Fruit fly (Drosophila melanogaster): Measurements from ENCODE around the gene Nepl17.
A peak's percentile ranks its signal among the peaks of the same experiment; 100 is the strongest.

Gene Nepl17

DNA sequence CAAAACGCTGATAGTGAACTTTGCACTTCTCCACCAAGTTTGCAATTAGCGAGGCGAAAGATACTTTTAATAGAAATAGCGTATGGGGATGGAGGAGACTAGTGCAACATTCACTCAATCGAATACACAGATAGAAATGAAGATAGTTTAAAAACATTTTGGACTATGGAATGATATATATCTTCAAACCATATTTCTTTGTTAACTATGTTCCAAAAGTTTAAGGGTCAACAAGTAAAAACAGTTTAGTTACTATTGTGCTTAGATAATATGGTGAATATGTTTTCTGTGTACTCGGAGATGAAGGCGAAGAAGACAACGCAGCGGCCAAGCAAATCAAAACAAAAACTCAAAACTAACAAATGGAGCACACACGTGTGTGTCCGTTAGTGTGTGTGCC lies 31.5 kb downstream of the Nepl17 start (continued):
- TF ChIP-seq wor (GFP tag; IDR thresholded peaks at IDR 0.05): peak; percentile 49; the same call in 1 of the 2 replicates
- TF ChIP-seq CG11723 (GFP tag; optimal IDR thresholded peaks at IDR 0.05): no peak
- TF ChIP-seq CG5953 (GFP tag; IDR thresholded peaks at IDR 0.05): peak; percentile 54
- TF ChIP-seq pb (GFP tag; optimal IDR thresholded peaks at IDR 0.05): no peak
- TF ChIP-seq ara (GFP tag; IDR thresholded peaks at IDR 0.05): peak; percentile 69; the same call in 1 of the 2 replicates
- TF ChIP-seq bab2 (GFP tag; optimal IDR thresholded peaks at IDR 0.05): no peak
- TF ChIP-seq HLHmδ (GFP tag; optimal IDR thresholded peaks at IDR 0.05): no peak
- TF ChIP-seq CG7357 (GFP tag; IDR thresholded peaks at IDR 0.05): no peak
- no peak for TF ChIP-seq tll (GFP tag; optimal IDR thresholded peaks at IDR 0.05)
- TF ChIP-seq peb (GFP tag; IDR thresholded peaks at IDR 0.05): no peak
- no peak for TF ChIP-seq Lpt (GFP tag; optimal IDR thresholded peaks at IDR 0.05)
- TF ChIP-seq jing (GFP tag; optimal IDR thresholded peaks at IDR 0.05): peak; percentile 15
- peak; percentile 38 for TF ChIP-seq CG12071 (GFP tag; optimal IDR thresholded peaks at IDR 0.05)
- TF ChIP-seq vfl (GFP tag; optimal IDR thresholded peaks at IDR 0.05): no peak
- 0 out of 2 replicates have a peak, but pooled peaks have one; percentile 31 for TF ChIP-seq CG17328 (GFP tag; IDR thresholded peaks at IDR 0.05)
- TF ChIP-seq CG6854 (GFP tag; optimal IDR thresholded peaks at IDR 0.05): no peak
- TF ChIP-seq pum (GFP tag; optimal IDR thresholded peaks at IDR 0.05): peak; percentile 16
- TF ChIP-seq E2f2 (GFP tag; IDR thresholded peaks at IDR 0.05): peak; percentile 7; the same call in 1 of the 2 replicates
- peak; percentile 45; the same call in 1 of the 2 replicates for TF ChIP-seq stc (GFP tag; IDR thresholded peaks at IDR 0.05)
- TF ChIP-seq HHEX (GFP tag; optimal IDR thresholded peaks at IDR 0.05): no peak
- TF ChIP-seq al (GFP tag; IDR thresholded peaks at IDR 0.05): no peak
- no peak for TF ChIP-seq chm (GFP tag; IDR thresholded peaks at IDR 0.05)
- no peak for TF ChIP-seq Usf (GFP tag; optimal IDR thresholded peaks at IDR 0.05)
- TF ChIP-seq CG31224 (GFP tag; IDR thresholded peaks at IDR 0.05): 0 out of 2 replicates have a peak, but pooled peaks have one; percentile 18
- peak; percentile 21 for TF ChIP-seq CG9817 (tag; optimal IDR thresholded peaks at IDR 0.05)
- TF ChIP-seq CG1602 (GFP tag; optimal IDR thresholded peaks at IDR 0.05): no peak
- no peak for TF ChIP-seq CG1647 (GFP tag; optimal IDR thresholded peaks at IDR 0.05)
- TF ChIP-seq ci (GFP tag; IDR thresholded peaks at IDR 0.05): peak; percentile 54; the same call in 1 of the 3 replicates
- no peak for TF ChIP-seq sima (GFP tag; optimal IDR thresholded peaks at IDR 0.05)
- TF ChIP-seq bbx (GFP tag; IDR thresholded peaks at IDR 0.05; ENCODE audit: partially characterized antibody): no peak
- no peak for TF ChIP-seq Spps (tag; optimal IDR thresholded peaks at IDR 0.05)
- no peak for TF ChIP-seq CG13894 (tag; optimal IDR thresholded peaks at IDR 0.05)
- TF ChIP-seq ttk (GFP tag; IDR thresholded peaks at IDR 0.05): no peak
- TF ChIP-seq nerfin-2 (GFP tag; IDR thresholded peaks at IDR 0.05; ENCODE audit: partially characterized antibody): no peak
- no peak for TF ChIP-seq unc-4 (GFP tag; IDR thresholded peaks at IDR 0.05; ENCODE audit: partially characterized antibody)
- TF ChIP-seq NK7.1 (GFP tag; optimal IDR thresholded peaks at IDR 0.05): no peak
- TF ChIP-seq CG8388 (GFP tag; optimal IDR thresholded peaks at IDR 0.05): peak; percentile 58
- no peak for TF ChIP-seq schlank (tag; optimal IDR thresholded peaks at IDR 0.05)
- TF ChIP-seq CG18262 (tag; optimal IDR thresholded peaks at IDR 0.05): peak; percentile 62
- no peak for TF ChIP-seq CG7271 (tag; optimal IDR thresholded peaks at IDR 0.05)
- TF ChIP-seq cato (GFP tag; optimal IDR thresholded peaks at IDR 0.05; ENCODE audit: borderline replicate concordance): no peak
- TF ChIP-seq Jarid2 (GFP tag; optimal IDR thresholded peaks at IDR 0.05): no peak
- no peak for TF ChIP-seq CG14860 (GFP tag; IDR thresholded peaks at IDR 0.05; ENCODE audit: partially characterized antibody)
- peak; percentile 22 for TF ChIP-seq fd3F (GFP tag; optimal IDR thresholded peaks at IDR 0.05)
- TF ChIP-seq dmrt11E (tag; optimal IDR thresholded peaks at IDR 0.05): peak; percentile 35
- TF ChIP-seq CG6765 (GFP tag; optimal IDR thresholded peaks at IDR 0.05): no peak
- TF ChIP-seq dysf (GFP tag; IDR thresholded peaks at IDR 0.05): peak; percentile 63; the same call in 1 of the 3 replicates
- peak; percentile 58; the same call in 2 of the 3 replicates for TF ChIP-seq zfh1 (GFP tag; IDR thresholded peaks at IDR 0.05)
- TF ChIP-seq ase (GFP tag; IDR thresholded peaks at IDR 0.05): no peak
- TF ChIP-seq CTCF (GFP tag; optimal IDR thresholded peaks at IDR 0.05): no peak
- peak; percentile 52 for TF ChIP-seq Drgx (GFP tag; IDR thresholded peaks at IDR 0.05)
- peak; percentile 44 for TF ChIP-seq slbo (GFP tag; IDR thresholded peaks at IDR 0.05)
